Fruit fly (Drosophila melanogaster) whole organism, embryonic: Measurements from ENCODE around the gene CG13465.

Experiments used
- Atf3 ChIP-seq: fragments of 200-800 bp; sonication (Bioruptor generic); optimal IDR thresholded peaks from 3 replicates; lab custom pipeline; 2016; ENCODE audit warnings: missing biosample characterization, missing genetic modification characterization
- B-H2 ChIP-seq: fragments of 200-800 bp; sonication (Bioruptor generic); optimal IDR thresholded peaks from 2 replicates; lab custom pipeline; 2018; ENCODE audit warnings: missing biosample characterization, mild to moderate bottlenecking, missing genetic modification characterization
- CG10366 ChIP-seq: fragments of 200-800 bp; sonication (Bioruptor generic); IDR thresholded peaks from 2 replicates; pipeline ENCODE4 v1.3.6; 2022; ENCODE audit warnings: missing biosample characterization, missing genetic modification characterization
- CG11723 ChIP-seq: fragments of 200-800 bp; sonication (Bioruptor generic); optimal IDR thresholded peaks from 2 replicates; lab custom pipeline; 2017; ENCODE audit warnings: missing biosample characterization, mild to moderate bottlenecking, missing genetic modification characterization
- CG12391 ChIP-seq: fragments of 200-800 bp; sonication (Bioruptor generic); optimal IDR thresholded peaks from 3 replicates; lab custom pipeline; 2018; ENCODE audit warnings: missing biosample characterization, mild to moderate bottlenecking, missing genetic modification characterization, moderate library complexity
- CG12942 ChIP-seq: fragments of 200-800 bp; sonication (Bioruptor generic); optimal IDR thresholded peaks from 3 replicates; lab custom pipeline; 2016; ENCODE audit warnings: missing biosample characterization, missing genetic modification characterization
- CG13775 ChIP-seq: fragments of 200-800 bp; sonication (Bioruptor generic); optimal IDR thresholded peaks from 3 replicates; lab custom pipeline; 2017; ENCODE audit warnings: missing biosample characterization, mild to moderate bottlenecking, missing genetic modification characterization
- CG15011 ChIP-seq: fragments of 200-800 bp; sonication (Bioruptor generic); optimal IDR thresholded peaks from 3 replicates; lab custom pipeline; 2018; ENCODE audit warnings: missing biosample characterization, mild to moderate bottlenecking, missing genetic modification characterization
- CG15479 ChIP-seq: fragments of 200-800 bp; sonication (Bioruptor generic); optimal IDR thresholded peaks from 3 replicates; lab custom pipeline; 2019; ENCODE audit warnings: missing biosample characterization, mild to moderate bottlenecking, missing genetic modification characterization, moderate library complexity
- CG31224 ChIP-seq: fragments of 200-800 bp; sonication (Bioruptor generic); IDR thresholded peaks from 2 replicates; pipeline ENCODE4 v1.3.6; 2022; ENCODE audit warnings: missing biosample characterization, missing genetic modification characterization
- CG31441 ChIP-seq: fragments of 200-800 bp; sonication (Bioruptor generic); IDR thresholded peaks from 2 replicates; pipeline ENCODE4 v1.3.6; 2022; ENCODE audit warnings: missing biosample characterization, missing genetic modification characterization
- CG3163 ChIP-seq: fragments of 200-800 bp; sonication (Bioruptor generic); optimal IDR thresholded peaks from 3 replicates; lab custom pipeline; 2016; ENCODE audit warnings: missing biosample characterization, missing genetic modification characterization
- CG33557 ChIP-seq: fragments of 200-800 bp; sonication (Bioruptor generic); optimal IDR thresholded peaks from 2 replicates; lab custom pipeline; 2019; ENCODE audit warnings: missing biosample characterization, mild to moderate bottlenecking, missing genetic modification characterization, moderate library complexity
- CG6175 ChIP-seq: fragments of 200-800 bp; sonication (Bioruptor generic); IDR thresholded peaks from 3 replicates; pipeline ENCODE4 v1.3.6; 2022; ENCODE audit warnings: missing biosample characterization, missing genetic modification characterization
- CG6654 ChIP-seq: fragments of 200-800 bp; sonication (Bioruptor generic); optimal IDR thresholded peaks from 2 replicates; lab custom pipeline; 2017; ENCODE audit warnings: missing biosample characterization, mild to moderate bottlenecking, missing genetic modification characterization
- CG6689 ChIP-seq: fragments of 200-800 bp; sonication (Bioruptor generic); IDR thresholded peaks from 2 replicates; pipeline ENCODE4 v1.3.6; 2022; ENCODE audit warnings: missing biosample characterization, missing genetic modification characterization
- CG7963 ChIP-seq: fragments of 200-800 bp; sonication (Bioruptor generic); IDR thresholded peaks from 3 replicates; pipeline ENCODE4 v1.3.6; 2022; ENCODE audit warnings: missing biosample characterization, missing genetic modification characterization; ENCODE audit not compliant: partially characterized antibody
- CG8281 ChIP-seq: fragments of 200-800 bp; sonication (Bioruptor generic); optimal IDR thresholded peaks from 2 replicates; lab custom pipeline; 2018; ENCODE audit warnings: missing biosample characterization, mild to moderate bottlenecking, missing genetic modification characterization, moderate library complexity
- CG8944 ChIP-seq: fragments of 200-800 bp; sonication (Bioruptor generic); optimal IDR thresholded peaks from 3 replicates; lab custom pipeline; 2016; ENCODE audit warnings: missing biosample characterization, missing genetic modification characterization
- CG9609 ChIP-seq: fragments of 200-800 bp; sonication (Bioruptor generic); optimal IDR thresholded peaks from 3 replicates; lab custom pipeline; 2016; ENCODE audit warnings: missing biosample characterization, missing genetic modification characterization
- Chrac-16 ChIP-seq: fragments of 200-800 bp; sonication (Bioruptor generic); optimal IDR thresholded peaks from 3 replicates; lab custom pipeline; 2016; ENCODE audit warnings: missing biosample characterization, missing genetic modification characterization
- D ChIP-seq, 2 experiments: fragments of 200-800 bp in 1 of 2; fragments of >200 bp in 1 of 2; sonication (Bioruptor generic) in 1 of 2; optimal IDR thresholded peaks; 2 replicates in 1 of 2; 3 replicates in 1 of 2; lab custom pipeline; 2017; ENCODE audit warnings: mild to moderate bottlenecking in 1 of 2, missing biosample characterization in 1 of 2, missing genetic modification characterization in 1 of 2, missing genetic modification reagents in 1 of 2
- Dbx ChIP-seq: fragments of 200-800 bp; sonication (Bioruptor generic); IDR thresholded peaks from 3 replicates; pipeline ENCODE4 v1.3.6; 2022; ENCODE audit warnings: missing biosample characterization, missing genetic modification characterization
- Dfd ChIP-seq, 2 experiments: fragments of >200 bp; optimal IDR thresholded peaks; 2 replicates each; lab custom pipeline; 2017; ENCODE audit warnings: missing biosample characterization in 2 of 2, missing genetic modification characterization in 2 of 2
- HLH54F ChIP-seq: fragments of 200-800 bp; sonication (Bioruptor generic); optimal IDR thresholded peaks from 3 replicates; lab custom pipeline; 2016; ENCODE audit warnings: missing biosample characterization, missing genetic modification characterization
- Hr78 ChIP-seq, 2 experiments: fragments of 200-800 bp in 1 of 2; fragments of >200 bp in 1 of 2; sonication (Bioruptor generic) in 1 of 2; optimal IDR thresholded peaks; 2 replicates each; lab custom pipeline; 2017 to 2019; ENCODE audit warnings: missing biosample characterization in 2 of 2, missing genetic modification characterization in 2 of 2, mild to moderate bottlenecking in 1 of 2, moderate library complexity in 1 of 2
- Kr ChIP-seq: fragments of 200-800 bp; sonication (Bioruptor generic); optimal IDR thresholded peaks from 2 replicates; lab custom pipeline; 2017; ENCODE audit warnings: missing biosample characterization, mild to moderate bottlenecking, missing genetic modification characterization
- Lim3 ChIP-seq: fragments of 200-800 bp; sonication (Bioruptor generic); IDR thresholded peaks from 2 replicates; pipeline ENCODE4 v1.3.6; 2022; ENCODE audit warnings: missing biosample characterization, missing genetic modification characterization
- Nf-YC ChIP-seq: fragments of 200-800 bp; optimal IDR thresholded peaks from 3 replicates; lab custom pipeline; 2019; ENCODE audit warnings: missing biosample characterization, mild to moderate bottlenecking, missing genetic modification characterization, moderate library complexity
- Six4 ChIP-seq: fragments of 200-800 bp; sonication (Bioruptor generic); optimal IDR thresholded peaks from 2 replicates; lab custom pipeline; 2016; ENCODE audit warnings: missing biosample characterization, missing genetic modification characterization
- Trl ChIP-seq, 3 experiments: fragments of >200 bp in 2 of 3; fragments of 200-800 bp in 1 of 3; sonication (Bioruptor generic) in 1 of 3; optimal IDR thresholded peaks; 2 replicates in 1 of 3; 3 replicates in 2 of 3; lab custom pipeline; 2016 to 2017; ENCODE audit warnings: missing biosample characterization in 1 of 3, missing genetic modification characterization in 1 of 3
- corto ChIP-seq: fragments of 200-800 bp; sonication (Bioruptor generic); optimal IDR thresholded peaks from 2 replicates; lab custom pipeline; 2016; ENCODE audit warnings: missing biosample characterization, mild to moderate bottlenecking, missing genetic modification characterization, moderate library complexity
- dmrt99B ChIP-seq: fragments of 200-800 bp; sonication (Bioruptor generic); optimal IDR thresholded peaks from 2 replicates; lab custom pipeline; 2018; ENCODE audit warnings: missing biosample characterization, mild to moderate bottlenecking, missing genetic modification characterization, moderate library complexity
- ems ChIP-seq: fragments of 200-800 bp; sonication (Bioruptor generic); optimal IDR thresholded peaks from 3 replicates; lab custom pipeline; 2016; ENCODE audit warnings: missing biosample characterization, missing genetic modification characterization
- esg ChIP-seq: fragments of 200-800 bp; sonication (Bioruptor generic); conservative IDR thresholded peaks from 2 replicates; pipeline ENCODE4 v1.3.6; 2022; ENCODE audit warnings: missing biosample characterization, missing genetic modification characterization
- gsb-n ChIP-seq: fragments of 200-800 bp; sonication (Bioruptor generic); optimal IDR thresholded peaks from 3 replicates; lab custom pipeline; 2018; ENCODE audit warnings: missing biosample characterization, mild to moderate bottlenecking, missing genetic modification characterization
- hkb ChIP-seq, 2 experiments: fragments of 200-800 bp in 1 of 2; fragments of >200 bp in 1 of 2; sonication (Bioruptor generic) in 1 of 2; IDR thresholded peaks in 1 of 2; optimal IDR thresholded peaks in 1 of 2; 2 replicates each; pipeline versions ENCODE4 v1.3.6 to Lab custom; 2017 to 2022; ENCODE audit warnings: missing biosample characterization in 1 of 2, missing genetic modification characterization in 1 of 2
- insv ChIP-seq, 2 experiments: fragments of 200-800 bp; sonication (Bioruptor generic); optimal IDR thresholded peaks; 3 replicates each; lab custom pipeline; 2016 to 2018; ENCODE audit warnings: missing biosample characterization in 2 of 2, missing genetic modification characterization in 2 of 2
- lmd ChIP-seq: fragments of 200-800 bp; sonication (Bioruptor generic); IDR thresholded peaks from 2 replicates; pipeline ENCODE4 v1.3.6; 2022; ENCODE audit warnings: missing biosample characterization, missing genetic modification characterization
- oc ChIP-seq: fragments of 200-800 bp; sonication (Bioruptor generic); optimal IDR thresholded peaks from 2 replicates; lab custom pipeline; 2018; ENCODE audit warnings: missing biosample characterization, mild to moderate bottlenecking, missing genetic modification characterization, moderate library complexity
- pros ChIP-seq: fragments of 200-800 bp; sonication (Bioruptor generic); optimal IDR thresholded peaks from 3 replicates; lab custom pipeline; 2019; ENCODE audit warnings: missing biosample characterization, mild to moderate bottlenecking, missing genetic modification characterization, moderate library complexity
- rib ChIP-seq: fragments of 200-800 bp; sonication (Bioruptor generic); IDR thresholded peaks from 2 replicates; pipeline ENCODE4 v1.3.6; 2022; ENCODE audit warnings: missing biosample characterization, missing genetic modification characterization
- tll ChIP-seq, 2 experiments: fragments of 200-800 bp in 1 of 2; fragments of >200 bp in 1 of 2; sonication (Bioruptor generic) in 1 of 2; optimal IDR thresholded peaks; 2 replicates each; lab custom pipeline; 2017 to 2019; ENCODE audit warnings: missing biosample characterization in 2 of 2, missing genetic modification characterization in 2 of 2, mild to moderate bottlenecking in 1 of 2, moderate library complexity in 1 of 2
- z ChIP-seq: fragments of 200-800 bp; sonication (Bioruptor generic); IDR thresholded peaks from 3 replicates; pipeline ENCODE4 v1.3.6; 2022; ENCODE audit warnings: missing biosample characterization, missing genetic modification characterization
- zen ChIP-seq: fragments of 200-800 bp; sonication (Bioruptor generic); optimal IDR thresholded peaks from 3 replicates; lab custom pipeline; 2018; ENCODE audit warnings: missing biosample characterization, mild to moderate bottlenecking, missing genetic modification characterization, moderate library complexity
- zf30C ChIP-seq: fragments of 200-800 bp; sonication (Bioruptor generic); optimal IDR thresholded peaks from 3 replicates; lab custom pipeline; 2018; ENCODE audit warnings: missing biosample characterization, mild to moderate bottlenecking, missing genetic modification characterization

The CG13465 gene

dm6 chr3L:14967691-14968538 lies 23.8 kb upstream of the CG13465 start (continued):
- no peak for TF ChIP-seq CG12391
- TF ChIP-seq dmrt99B (tag; lab: Kevin White, UChicago), result no peak
- TF ChIP-seq B-H2 (GFP tag; lab: Kevin White, UChicago), result no peak
- no peak for TF ChIP-seq hkb (optimal IDR thresholded peaks at IDR 0.05; lab: Kevin White, UChicago)
- TF ChIP-seq hkb (GFP tag; IDR thresholded peaks at IDR 0.05; lab: Robert Waterston, UW), result no peak
- no peak for TF ChIP-seq CG13775 (GFP tag; lab: Kevin White, UChicago)
- no peak for TF ChIP-seq CG6175 (GFP tag; lab: Robert Waterston, UW)
- TF ChIP-seq zf30C (GFP tag; lab: Kevin White, UChicago), result peak; percentile 0
- no peak for TF ChIP-seq CG8944 (GFP tag; lab: Kevin White, UChicago)
- no peak for TF ChIP-seq CG9609
- no peak for TF ChIP-seq CG33557 (GFP tag; lab: Kevin White, UChicago)
- no peak for TF ChIP-seq CG8281
- TF ChIP-seq CG31441 (GFP tag; lab: Robert Waterston, UW), result no peak
- TF ChIP-seq Lim3 (GFP tag; lab: Robert Waterston, UW), result no peak
- no peak for TF ChIP-seq Chrac-16 (GFP tag; lab: Kevin White, UChicago)
- peak in 1 of 2 experiments; percentile 88 for TF ChIP-seq tll (GFP tag; optimal IDR thresholded peaks at IDR 0.05; lab: Kevin White, UChicago)
- TF ChIP-seq zen (tag; lab: Kevin White, UChicago), result peak; percentile 97
- no peak for TF ChIP-seq HLH54F (GFP tag; lab: Kevin White, UChicago)
- TF ChIP-seq CG11723 (GFP tag; lab: Kevin White, UChicago), result no peak
- no peak for TF ChIP-seq Hr78 (GFP tag; optimal IDR thresholded peaks at IDR 0.05; lab: Kevin White, UChicago)
- TF ChIP-seq Atf3 (GFP tag; lab: Kevin White, UChicago), result no peak
- TF ChIP-seq Nf-YC (tag; lab: Kevin White, UChicago), result no peak
- peak; percentile 8 for TF ChIP-seq Kr
- no peak for TF ChIP-seq CG15011
- no peak for TF ChIP-seq CG6654 (GFP tag; lab: Kevin White, UChicago)
- TF ChIP-seq Dfd (GFP tag; optimal IDR thresholded peaks at IDR 0.05; lab: Kevin White, UChicago), result no peak
- no peak for TF ChIP-seq Six4 (GFP tag; lab: Kevin White, UChicago)
- TF ChIP-seq CG31224 (GFP tag; lab: Robert Waterston, UW), result no peak
- TF ChIP-seq lmd (GFP tag; lab: Robert Waterston, UW), result no peak
- no peak for TF ChIP-seq z (GFP tag; lab: Robert Waterston, UW)
- no peak for TF ChIP-seq CG3163 (GFP tag; lab: Kevin White, UChicago)
- no peak for TF ChIP-seq CG12942 (GFP tag; lab: Kevin White, UChicago)
- TF ChIP-seq Dbx (GFP tag; lab: Robert Waterston, UW), result no peak
- no peak for TF ChIP-seq ems (GFP tag; lab: Kevin White, UChicago)
- TF ChIP-seq esg (GFP tag; lab: Robert Waterston, UW), result no peak
- TF ChIP-seq Trl (optimal IDR thresholded peaks at IDR 0.05; lab: Kevin White, UChicago), result peak in 1 of 2 experiments; percentile 52
- no peak for TF ChIP-seq Trl (GFP tag; optimal IDR thresholded peaks at IDR 0.05; lab: Kevin White, UChicago)

DNA sequence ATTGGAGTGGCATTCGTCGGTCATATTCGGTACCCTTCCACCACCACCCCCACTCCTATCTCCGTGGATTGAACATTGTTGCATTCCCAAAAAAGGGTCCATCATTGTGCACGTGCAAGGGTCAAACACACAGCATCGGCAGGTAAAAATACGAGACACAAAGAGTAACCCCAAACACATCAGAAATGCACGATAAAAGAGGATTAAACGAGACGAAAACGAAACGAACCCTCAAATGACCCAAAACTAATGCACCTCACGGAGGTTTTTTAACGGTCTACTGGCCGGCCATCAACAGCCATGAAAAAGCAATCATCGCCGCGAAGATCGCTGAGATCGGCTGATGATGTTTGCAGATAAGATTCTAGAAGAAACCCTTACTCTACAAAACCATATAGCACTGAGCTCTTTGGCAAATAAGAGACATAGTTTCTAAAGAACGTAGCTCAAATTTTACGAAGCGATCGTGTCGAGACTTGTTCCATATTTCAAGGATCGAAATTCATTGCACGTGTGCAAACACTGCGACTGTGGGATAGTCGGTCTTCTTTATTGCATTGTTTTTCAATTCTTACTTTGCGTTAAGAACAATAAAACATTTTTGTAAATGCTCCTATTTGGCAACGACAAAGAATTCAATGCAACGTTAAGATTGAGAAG lies 22.2 kb upstream of the CG13465 start:
- TF ChIP-seq rib (GFP tag; lab: Robert Waterston, UW) (0 out of 2 replicates have a peak, but pooled peaks have one; percentile 16), CG7963 (GFP tag; lab: Robert Waterston, UW) (no peak), CG10366 (GFP tag; lab: Robert Waterston, UW) (no peak), zf30C (GFP tag; lab: Kevin White, UChicago) (peak; percentile 2), CG15479 (GFP tag; lab: Kevin White, UChicago) (peak; percentile 93), pros (GFP tag; lab: Kevin White, UChicago) (peak; percentile 59), corto (no peak), CG6689 (GFP tag; lab: Robert Waterston, UW) (no peak), gsb-n (peak; percentile 26), oc (tag; lab: Kevin White, UChicago) (peak; percentile 67), insv (GFP tag; optimal IDR thresholded peaks at IDR 0.05; lab: Kevin White, UChicago) (peak in 1 of 2 experiments; percentile 26), zen (tag; lab: Kevin White, UChicago) (peak; percentile 80), Kr (peak; percentile 85), D (optimal IDR thresholded peaks at IDR 0.05; lab: Kevin White, UChicago) (peak; percentile 60), D (GFP tag; optimal IDR thresholded peaks at IDR 0.05; lab: Kevin White, UChicago) (peak; percentile 19)
